Worm (Caenorhabditis elegans): ENCODE measurements around the gene pals-38.

- TF ChIP-seq nhr-77 (tag; optimal IDR thresholded peaks at IDR 0.05) = no peak
- TF ChIP-seq ztf-11 (tag; optimal IDR thresholded peaks at IDR 0.05) = no peak
- no peak for TF ChIP-seq pha-4 (tag; optimal IDR thresholded peaks at IDR 0.05)
- TF ChIP-seq elt-3 (tag; optimal IDR thresholded peaks at IDR 0.05) = no peak
Observed at ce11 chrV:12397545-12397944, 49.2 kb downstream of the pals-38 start, which contains the start of gene K01D12.5.

Data from whole organism, L3 larva.